Worm (Caenorhabditis elegans) whole organism, young adult: ENCODE measurements around the gene F48E8.3.

Experiments used
- F57C9.4 ChIP-seq: sonication (generic microtip); optimal IDR thresholded peaks from 2 replicates; lab custom pipeline; 2017; ENCODE audit warnings: mild to moderate bottlenecking, missing genetic modification characterization, missing compliant biosample characterization
- Y79H2A.3 ChIP-seq: fragments of 200-800 bp; sonication (Bioruptor generic); conservative IDR thresholded peaks from 2 replicates; pipeline ENCODE4 v1.3.6; 2022; ENCODE audit warnings: missing genetic modification reagents, missing genetic modification characterization, missing compliant biosample characterization
- Y95B8A.8 ChIP-seq: fragments of 200-800 bp; sonication (Bioruptor generic); IDR thresholded peaks from 2 replicates; pipeline ENCODE4 v1.3.6; 2022; ENCODE audit warnings: missing genetic modification reagents, missing genetic modification characterization, missing compliant biosample characterization
- ZK185.1 ChIP-seq: sonication (generic microtip); optimal IDR thresholded peaks from 2 replicates; lab custom pipeline; 2016; ENCODE audit warnings: mild to moderate bottlenecking, missing genetic modification characterization, missing compliant biosample characterization; ENCODE audit not compliant: poor library complexity, severe bottlenecking
- ama-1 ChIP-seq, 3 experiments: fragments of 150-350 bp in 1 of 3; sonication (generic microtip) in 2 of 3; optimal IDR thresholded peaks; 2 replicates each; lab custom pipeline; 2014 to 2018; ENCODE audit warnings: missing biosample characterization in 2 of 3, missing genetic modification characterization in 2 of 3, missing genetic modification reagents in 2 of 3
- aptf-2 ChIP-seq: fragments of 200-800 bp; sonication (Bioruptor generic); conservative IDR thresholded peaks from 2 replicates; pipeline ENCODE4 v1.3.6; 2022; ENCODE audit warnings: missing genetic modification reagents, missing genetic modification characterization, missing compliant biosample characterization
- atf-7 ChIP-seq: sonication (generic microtip); optimal IDR thresholded peaks from 2 replicates; lab custom pipeline; 2017; ENCODE audit warnings: mild to moderate bottlenecking, missing genetic modification characterization, missing compliant biosample characterization
- athp-1 ChIP-seq: sonication (generic microtip); optimal IDR thresholded peaks from 2 replicates; lab custom pipeline; 2017; ENCODE audit warnings: mild to moderate bottlenecking, missing genetic modification characterization, missing compliant biosample characterization
- attf-3 ChIP-seq: fragments of 200-800 bp; sonication (Bioruptor generic); conservative IDR thresholded peaks from 2 replicates; pipeline ENCODE4 v1.3.6; 2022; ENCODE audit warnings: missing genetic modification reagents, missing genetic modification characterization, missing compliant biosample characterization
- bed-2 ChIP-seq: fragments of 200-800 bp; sonication (Bioruptor generic); IDR thresholded peaks from 2 replicates; pipeline ENCODE4 v1.3.6; 2022; ENCODE audit warnings: missing genetic modification reagents, missing genetic modification characterization, missing compliant biosample characterization
- cebp-2 ChIP-seq: fragments of 200-800 bp; sonication (Bioruptor generic); IDR thresholded peaks from 2 replicates; pipeline ENCODE4 v1.3.6; 2022; ENCODE audit warnings: missing genetic modification characterization, missing compliant biosample characterization
- ceh-79 ChIP-seq: sonication (generic microtip); optimal IDR thresholded peaks from 2 replicates; lab custom pipeline; 2017; ENCODE audit warnings: mild to moderate bottlenecking, missing genetic modification characterization, missing compliant biosample characterization
- die-1 ChIP-seq: sonication (generic microtip); optimal IDR thresholded peaks from 2 replicates; lab custom pipeline; 2016; ENCODE audit warnings: missing genotype, mild to moderate bottlenecking, missing genetic modification characterization, missing compliant biosample characterization
- dox-1 ChIP-seq: fragments of 200-800 bp; sonication (Bioruptor generic); IDR thresholded peaks from 2 replicates; pipeline ENCODE4 v1.3.6; 2022; ENCODE audit warnings: missing genetic modification reagents, missing genetic modification characterization, missing compliant biosample characterization
- dpff-1 ChIP-seq: sonication (generic microtip); optimal IDR thresholded peaks from 2 replicates; lab custom pipeline; 2017; ENCODE audit warnings: mild to moderate bottlenecking, missing genetic modification characterization, missing compliant biosample characterization
- efl-1 ChIP-seq: fragments of 150-350 bp; optimal IDR thresholded peaks from 2 replicates; lab custom pipeline; 2014; ENCODE audit warnings: missing biosample characterization, missing genetic modification reagents, missing genetic modification characterization
- egl-44 ChIP-seq: fragments of 200-800 bp; sonication (Bioruptor generic); IDR thresholded peaks from 2 replicates; pipeline ENCODE4 v1.3.6; 2022; ENCODE audit warnings: missing genetic modification reagents, missing genetic modification characterization, missing compliant biosample characterization
- fkh-3 ChIP-seq: sonication (generic microtip); optimal IDR thresholded peaks from 2 replicates; lab custom pipeline; 2016; ENCODE audit warnings: mild to moderate bottlenecking, missing genetic modification characterization, missing compliant biosample characterization
- hmg-20 ChIP-seq: fragments of 200-800 bp; sonication (Bioruptor generic); IDR thresholded peaks from 2 replicates; pipeline ENCODE4 v1.3.6; 2022; ENCODE audit warnings: missing genetic modification reagents, missing genetic modification characterization, missing compliant biosample characterization
- hsf-1 ChIP-seq: fragments of 200-800 bp; sonication (Bioruptor generic); IDR thresholded peaks from 2 replicates; pipeline ENCODE4 v1.3.6; 2022; ENCODE audit warnings: missing genetic modification reagents, missing genetic modification characterization, missing compliant biosample characterization
- let-607 ChIP-seq, 2 experiments: fragments of 200-800 bp in 1 of 2; sonication (Bioruptor generic) in 1 of 2; sonication (generic microtip) in 1 of 2; optimal IDR thresholded peaks; 2 replicates each; lab custom pipeline; 2016 to 2018; ENCODE audit warnings: mild to moderate bottlenecking in 2 of 2, missing compliant biosample characterization in 2 of 2, missing genetic modification characterization in 2 of 2, moderate library complexity in 2 of 2, missing genotype in 1 of 2
- lin-26 ChIP-seq: fragments of 200-800 bp; sonication (Bioruptor generic); IDR thresholded peaks from 2 replicates; pipeline ENCODE4 v1.3.6; 2022; ENCODE audit warnings: missing genetic modification reagents, missing genetic modification characterization, missing compliant biosample characterization
- madf-10 ChIP-seq: sonication (generic microtip); optimal IDR thresholded peaks from 2 replicates; lab custom pipeline; 2016; ENCODE audit warnings: mild to moderate bottlenecking, missing genetic modification characterization, missing compliant biosample characterization
- madf-3 ChIP-seq: fragments of 200-800 bp; sonication (Bioruptor generic); IDR thresholded peaks from 2 replicates; pipeline ENCODE4 v1.3.6; 2022; ENCODE audit warnings: missing genetic modification reagents, missing genetic modification characterization, missing compliant biosample characterization
- madf-8 ChIP-seq: fragments of 200-800 bp; sonication (Bioruptor generic); conservative IDR thresholded peaks from 2 replicates; pipeline ENCODE4 v1.3.6; 2022; ENCODE audit warnings: missing genetic modification reagents, missing genetic modification characterization, missing compliant biosample characterization
- mel-28 ChIP-seq: sonication (generic microtip); optimal IDR thresholded peaks from 2 replicates; lab custom pipeline; 2016; ENCODE audit warnings: borderline replicate concordance, mild to moderate bottlenecking, missing genetic modification characterization, missing compliant biosample characterization
- nfyb-1 ChIP-seq: fragments of 200-800 bp; sonication (Bioruptor generic); IDR thresholded peaks from 2 replicates; pipeline ENCODE4 v1.3.6; 2022; ENCODE audit warnings: missing genetic modification reagents, missing genetic modification characterization, missing compliant biosample characterization
- nhr-80 ChIP-seq: sonication (generic microtip); optimal IDR thresholded peaks from 2 replicates; lab custom pipeline; 2016; ENCODE audit warnings: missing genetic modification characterization, missing compliant biosample characterization
- nhr-90 ChIP-seq: sonication (generic microtip); optimal IDR thresholded peaks from 2 replicates; lab custom pipeline; 2016; ENCODE audit warnings: missing genotype, mild to moderate bottlenecking, missing genetic modification characterization, missing compliant biosample characterization
- sea-2 ChIP-seq: fragments of 200-800 bp; sonication (Bioruptor generic); IDR thresholded peaks from 2 replicates; pipeline ENCODE4 v1.3.6; 2022; ENCODE audit warnings: missing genetic modification characterization, missing compliant biosample characterization
- zfh-2 ChIP-seq: fragments of 200-800 bp; sonication (Bioruptor generic); conservative IDR thresholded peaks from 2 replicates; pipeline ENCODE4 v1.3.6; 2022; ENCODE audit warnings: missing genetic modification reagents, missing genetic modification characterization, missing compliant biosample characterization
- ztf-18 ChIP-seq: sonication (generic microtip); optimal IDR thresholded peaks from 2 replicates; lab custom pipeline; 2016; ENCODE audit warnings: missing genotype, mild to moderate bottlenecking, missing genetic modification characterization, missing compliant biosample characterization
- ztf-25 ChIP-seq: fragments of 200-800 bp; sonication (Bioruptor generic); IDR thresholded peaks from 2 replicates; pipeline ENCODE4 v1.3.6; 2022; ENCODE audit warnings: missing genetic modification reagents, missing genetic modification characterization, missing compliant biosample characterization
- ztf-26 ChIP-seq: sonication (generic microtip); optimal IDR thresholded peaks from 2 replicates; lab custom pipeline; 2017; ENCODE audit warnings: missing genetic modification characterization, missing compliant biosample characterization

Gene F48E8.3

ce11 chrIII:5422561-5423103, 38.5 kb upstream of the F48E8.3 start:
- no peak for TF ChIP-seq hmg-20 (GFP tag; lab: Robert Waterston, UW)
- TF ChIP-seq, all 124 proteins: peak for 0

DNA sequence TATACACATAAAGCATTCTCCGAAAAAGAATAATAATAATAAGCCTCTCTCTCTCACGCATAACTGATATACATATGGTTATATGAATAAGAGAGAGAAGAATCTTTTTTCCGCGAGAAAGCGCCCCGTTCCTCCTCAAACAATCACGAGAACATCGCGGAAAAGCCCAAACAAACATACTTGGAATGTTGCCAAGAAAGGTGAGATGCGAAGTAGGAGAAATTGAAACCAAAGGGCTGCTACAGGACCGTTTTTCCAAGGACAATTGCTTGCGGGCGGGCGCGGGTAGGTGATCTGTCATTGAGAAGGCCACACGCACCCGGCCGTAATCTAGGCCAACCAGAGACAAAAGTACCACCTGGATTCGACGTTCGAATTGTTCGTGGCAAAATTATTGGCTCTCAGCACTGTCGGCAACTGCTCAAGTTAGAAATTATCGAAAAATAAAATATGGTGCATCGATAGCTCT, 37.5 kb upstream of the F48E8.3 start, which contains the start of gene dnj-24:
TSS of gene dnj-24 (minus strand) at position 419 of the 469 bp plus-strand sequence.
- TF ChIP-seq fkh-3 (no peak), madf-3 (GFP tag; lab: Robert Waterston, UW) (no peak), Y95B8A.8 (GFP tag; lab: Robert Waterston, UW) (no peak), attf-3 (GFP tag; lab: Robert Waterston, UW) (no peak), egl-44 (GFP tag; lab: Robert Waterston, UW) (no peak), sea-2 (GFP tag; lab: Robert Waterston, UW) (no peak), nfyb-1 (GFP tag; lab: Robert Waterston, UW) (no peak), mel-28 (tag; lab: Kevin White, UChicago) (no peak), cebp-2 (GFP tag; lab: Robert Waterston, UW) (no peak), ztf-18 (tag; lab: Kevin White, UChicago) (no peak), ztf-26 (tag; lab: Kevin White, UChicago) (no peak), ceh-79 (tag; lab: Kevin White, UChicago) (no peak), madf-10 (tag; lab: Kevin White, UChicago) (no peak)

ce11 chrIII:5424363-5424762, 36.8 kb upstream of the F48E8.3 start:
- TF ChIP-seq hsf-1 (peak; percentile 50; the same call in 1 of the 2 replicates), zfh-2 (GFP tag; lab: Robert Waterston, UW) (no peak), ZK185.1 (tag; lab: Kevin White, UChicago) (no peak), ama-1 (optimal IDR thresholded peaks at IDR 0.05; lab: Kevin White, UChicago) (no peak), ama-1 (GFP tag; optimal IDR thresholded peaks at IDR 0.05; lab: Kevin White, UChicago) (no peak), aptf-2 (GFP tag; lab: Robert Waterston, UW) (no peak)

DNA sequence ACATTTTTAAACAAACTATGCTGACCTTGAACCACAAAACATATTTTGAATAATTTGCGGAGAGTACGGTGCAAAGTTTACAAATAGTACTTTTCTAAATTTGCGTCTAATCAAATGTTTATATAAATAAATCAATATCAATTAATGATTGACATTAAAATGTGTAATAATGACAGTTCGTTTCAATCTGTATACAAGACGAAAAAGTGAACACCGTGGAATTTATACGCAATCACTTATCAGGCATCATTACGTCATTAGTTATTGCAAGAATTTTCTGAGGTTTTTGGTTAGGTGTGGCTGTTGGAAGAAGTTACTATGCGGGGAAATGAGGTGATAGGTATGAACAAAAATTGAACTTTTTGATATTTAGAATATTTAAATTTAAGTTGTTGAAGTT, 34.1 kb upstream of the F48E8.3 start:
- no peak for TF ChIP-seq athp-1
- peak; percentile 47 for TF ChIP-seq nhr-80
- TF ChIP-seq let-607 (tag; optimal IDR thresholded peaks at IDR 0.05; lab: Kevin White, UChicago): peak; percentile 48 to 77

DNA sequence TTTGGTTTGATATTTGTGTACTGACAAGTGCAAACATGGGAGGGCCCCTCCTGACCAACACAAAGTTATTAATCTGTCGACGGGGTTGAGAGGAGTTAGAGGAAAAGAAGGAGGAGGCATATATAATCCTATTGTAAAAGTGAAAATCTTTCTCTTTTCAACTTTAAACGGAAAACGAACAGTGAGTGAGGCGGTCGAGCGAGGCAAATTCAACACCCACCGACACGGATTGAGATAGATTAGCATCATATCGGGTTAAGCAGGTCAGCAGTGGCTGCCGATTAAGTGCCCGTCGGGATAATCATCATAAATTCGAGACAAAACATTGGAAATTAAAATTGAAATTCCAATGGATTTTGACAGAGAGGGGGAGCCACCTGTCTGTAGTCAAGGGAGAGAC, 24.9 kb upstream of the F48E8.3 start:
- no peak for TF ChIP-seq F57C9.4 (tag; lab: Kevin White, UChicago)
- TF ChIP-seq lin-26 (GFP tag; lab: Robert Waterston, UW): no peak
- TF ChIP-seq fkh-3: no peak
- TF ChIP-seq ztf-25 (GFP tag; lab: Robert Waterston, UW): no peak
- no peak for TF ChIP-seq hmg-20 (GFP tag; lab: Robert Waterston, UW)
- TF ChIP-seq Y79H2A.3 (GFP tag; lab: Robert Waterston, UW): no peak
- TF ChIP-seq die-1: no peak
- TF ChIP-seq dox-1: no peak
- no peak for TF ChIP-seq bed-2 (GFP tag; lab: Robert Waterston, UW)
- no peak for TF ChIP-seq ztf-26 (tag; lab: Kevin White, UChicago)
- no peak for TF ChIP-seq ceh-79 (tag; lab: Kevin White, UChicago)
- no peak for TF ChIP-seq nhr-90 (tag; lab: Kevin White, UChicago)
- TF ChIP-seq dpff-1: no peak
- no peak for TF ChIP-seq madf-8 (GFP tag; lab: Robert Waterston, UW)
- no peak for TF ChIP-seq atf-7 (tag; lab: Kevin White, UChicago)
- no peak for TF ChIP-seq efl-1
